Fruit fly (Drosophila melanogaster): Measurements from ENCODE around the gene ND-42.

ND-42 gene

dm6 chr3R:22072553-22072952 is 45.0 kb downstream of the ND-42 start:
- TF ChIP-seq h (optimal IDR thresholded peaks at IDR 0.05) = no peak
- no peak for TF ChIP-seq Myc (optimal IDR thresholded peaks at IDR 0.05)
